Worm (Caenorhabditis elegans) whole organism, late embryonic: ENCODE measurements around the gene emb-27.

Source experiments
- C08G9.2 ChIP-seq: sonication (generic microtip); optimal IDR thresholded peaks from 2 replicates; lab custom pipeline; 2016; ENCODE audit warnings: mild to moderate bottlenecking, missing genetic modification characterization, moderate library complexity, missing compliant biosample characterization
- F13H6.1 ChIP-seq: sonication (generic microtip); optimal IDR thresholded peaks from 2 replicates; lab custom pipeline; 2016; ENCODE audit warnings: missing genetic modification characterization, missing compliant biosample characterization
- K09A11.1 ChIP-seq: sonication (generic microtip); optimal IDR thresholded peaks from 2 replicates; lab custom pipeline; 2017; ENCODE audit warnings: antibody characterized with exemption, mild to moderate bottlenecking, missing genetic modification characterization, missing compliant biosample characterization; ENCODE audit not compliant: insufficient read depth
- Y22D7AL.16 ChIP-seq: sonication (generic microtip); optimal IDR thresholded peaks from 2 replicates; lab custom pipeline; 2016; ENCODE audit warnings: missing genetic modification characterization, missing compliant biosample characterization
- ceh-14 ChIP-seq: sonication (generic microtip); optimal IDR thresholded peaks from 2 replicates; lab custom pipeline; 2016; ENCODE audit warnings: missing genotype, missing genetic modification characterization, missing compliant biosample characterization
- ceh-18 ChIP-seq: sonication (generic microtip); optimal IDR thresholded peaks from 2 replicates; lab custom pipeline; 2016; ENCODE audit warnings: missing genetic modification characterization, missing compliant biosample characterization
- ceh-19 ChIP-seq: fragments of 200-800 bp; sonication (Bioruptor generic); optimal IDR thresholded peaks from 2 replicates; lab custom pipeline; 2018; ENCODE audit warnings: mild to moderate bottlenecking, missing genetic modification characterization, missing compliant biosample characterization
- ceh-22 ChIP-seq: sonication (generic microtip); optimal IDR thresholded peaks from 2 replicates; lab custom pipeline; 2017; ENCODE audit warnings: missing biosample characterization, missing genetic modification characterization
- ceh-31 ChIP-seq: sonication (generic microtip); optimal IDR thresholded peaks from 2 replicates; lab custom pipeline; 2016; ENCODE audit warnings: missing genetic modification characterization, missing compliant biosample characterization
- ceh-34 ChIP-seq: sonication (generic microtip); optimal IDR thresholded peaks from 2 replicates; lab custom pipeline; 2016; ENCODE audit warnings: mild to moderate bottlenecking, missing genetic modification characterization, missing compliant biosample characterization
- ceh-45 ChIP-seq: fragments of 200-800 bp; sonication (Bioruptor generic); IDR thresholded peaks from 2 replicates; pipeline ENCODE4 v1.3.6; 2022; ENCODE audit warnings: missing genetic modification reagents, missing genetic modification characterization, missing compliant biosample characterization
- ceh-48 ChIP-seq: sonication (generic microtip); optimal IDR thresholded peaks from 2 replicates; lab custom pipeline; 2016; ENCODE audit warnings: missing genetic modification characterization, inconsistent platforms, missing compliant biosample characterization
- ceh-6 ChIP-seq: fragments of 200-800 bp; sonication (Bioruptor generic); optimal IDR thresholded peaks from 2 replicates; lab custom pipeline; 2018; ENCODE audit warnings: mild to moderate bottlenecking, missing genetic modification characterization, missing compliant biosample characterization
- che-1 ChIP-seq: sonication (generic microtip); optimal IDR thresholded peaks from 2 replicates; lab custom pipeline; 2016; ENCODE audit warnings: mild to moderate bottlenecking, missing genetic modification characterization, missing compliant biosample characterization
- dmd-4 ChIP-seq: sonication (generic microtip); optimal IDR thresholded peaks from 2 replicates; lab custom pipeline; 2016; ENCODE audit warnings: borderline replicate concordance, missing genetic modification characterization, missing compliant biosample characterization
- dve-1 ChIP-seq: sonication (generic microtip); optimal IDR thresholded peaks from 2 replicates; lab custom pipeline; 2017; ENCODE audit warnings: antibody characterized with exemption, mild to moderate bottlenecking, missing genetic modification characterization, missing compliant biosample characterization
- elt-2 ChIP-seq: sonication (generic microtip); optimal IDR thresholded peaks from 2 replicates; lab custom pipeline; 2016; ENCODE audit warnings: missing genetic modification reagents, missing genetic modification characterization, missing compliant biosample characterization
- elt-4 ChIP-seq: sonication (generic microtip); optimal IDR thresholded peaks from 2 replicates; lab custom pipeline; 2016; ENCODE audit warnings: missing genetic modification characterization, missing compliant biosample characterization
- ets-4 ChIP-seq: sonication (generic microtip); optimal IDR thresholded peaks from 2 replicates; lab custom pipeline; 2016; ENCODE audit warnings: missing genetic modification characterization, missing compliant biosample characterization
- fax-1 ChIP-seq: sonication (generic microtip); optimal IDR thresholded peaks from 2 replicates; lab custom pipeline; 2016; ENCODE audit warnings: missing genotype, missing genetic modification characterization, missing compliant biosample characterization
- hlh-13 ChIP-seq: fragments of 200-800 bp; sonication (Bioruptor generic); optimal IDR thresholded peaks from 2 replicates; lab custom pipeline; 2018; ENCODE audit warnings: mild to moderate bottlenecking, missing genetic modification characterization, missing compliant biosample characterization
- hlh-15 ChIP-seq: sonication (generic microtip); optimal IDR thresholded peaks from 2 replicates; lab custom pipeline; 2016; ENCODE audit warnings: missing genetic modification characterization, missing compliant biosample characterization
- hlh-30 ChIP-seq: sonication (generic microtip); optimal IDR thresholded peaks from 2 replicates; lab custom pipeline; 2017; ENCODE audit warnings: antibody characterized with exemption, missing genetic modification characterization, missing compliant biosample characterization; ENCODE audit not compliant: insufficient read depth
- hlh-6 ChIP-seq: sonication (generic microtip); optimal IDR thresholded peaks from 2 replicates; lab custom pipeline; 2016; ENCODE audit warnings: missing genotype, missing genetic modification characterization, missing compliant biosample characterization
- hlh-8 ChIP-seq: sonication (generic microtip); optimal IDR thresholded peaks from 2 replicates; lab custom pipeline; 2016; ENCODE audit warnings: missing genotype, missing genetic modification characterization, missing compliant biosample characterization
- mec-3 ChIP-seq: sonication (generic microtip); optimal IDR thresholded peaks from 2 replicates; lab custom pipeline; 2016; ENCODE audit warnings: borderline replicate concordance, missing genetic modification characterization, missing compliant biosample characterization
- nfya-1 ChIP-seq: sonication (generic microtip); optimal IDR thresholded peaks from 2 replicates; lab custom pipeline; 2017; ENCODE audit warnings: missing genetic modification characterization, mild to moderate bottlenecking, missing compliant biosample characterization, antibody characterized with exemption, moderate library complexity
- nhr-11 ChIP-seq: fragments of 150-350 bp; optimal IDR thresholded peaks from 2 replicates; lab custom pipeline; 2014; ENCODE audit warnings: missing biosample characterization, missing genetic modification characterization
- odd-2 ChIP-seq: sonication (generic microtip); optimal IDR thresholded peaks from 2 replicates; lab custom pipeline; 2017; ENCODE audit warnings: antibody characterized with exemption, mild to moderate bottlenecking, missing genetic modification characterization, missing compliant biosample characterization
- pax-1 ChIP-seq: fragments of 150-350 bp; optimal IDR thresholded peaks from 2 replicates; lab custom pipeline; 2014; ENCODE audit warnings: missing biosample characterization, missing genetic modification characterization
- pha-4 ChIP-seq: fragments of 150-350 bp; optimal IDR thresholded peaks from 2 replicates; lab custom pipeline; 2018; ENCODE audit warnings: missing biosample characterization, missing genetic modification reagents, missing genetic modification characterization
- pqm-1 ChIP-seq: sonication (generic microtip); optimal IDR thresholded peaks from 2 replicates; lab custom pipeline; 2016; ENCODE audit warnings: missing genetic modification characterization, missing compliant biosample characterization
- ref-2 ChIP-seq: sonication (generic microtip); optimal IDR thresholded peaks from 2 replicates; lab custom pipeline; 2016; ENCODE audit warnings: missing genetic modification characterization, missing compliant biosample characterization
- rnt-1 ChIP-seq: sonication (generic microtip); optimal IDR thresholded peaks from 2 replicates; lab custom pipeline; 2016; ENCODE audit warnings: missing genetic modification characterization, missing compliant biosample characterization
- sox-2 ChIP-seq: fragments of 200-800 bp; sonication (Bioruptor generic); IDR thresholded peaks from 2 replicates; pipeline ENCODE4 v1.3.6; 2022; ENCODE audit warnings: missing genetic modification reagents, missing genetic modification characterization, missing compliant biosample characterization
- sox-4 ChIP-seq: sonication (generic microtip); optimal IDR thresholded peaks from 2 replicates; lab custom pipeline; 2017; ENCODE audit warnings: mild to moderate bottlenecking, missing genetic modification characterization, inconsistent platforms, missing compliant biosample characterization
- syd-9 ChIP-seq: sonication (generic microtip); optimal IDR thresholded peaks from 2 replicates; lab custom pipeline; 2016; ENCODE audit warnings: mild to moderate bottlenecking, missing genetic modification characterization, moderate library complexity, missing compliant biosample characterization
- tbx-2 ChIP-seq: sonication (generic microtip); optimal IDR thresholded peaks from 2 replicates; lab custom pipeline; 2016; ENCODE audit warnings: missing genetic modification characterization, missing compliant biosample characterization
- tbx-7 ChIP-seq: sonication (generic microtip); optimal IDR thresholded peaks from 2 replicates; lab custom pipeline; 2016; ENCODE audit warnings: missing genotype, missing genetic modification characterization, missing compliant biosample characterization
- unc-3 ChIP-seq, 2 experiments: fragments of 200-800 bp in 1 of 2; sonication (Bioruptor generic) in 1 of 2; sonication (generic microtip) in 1 of 2; conservative IDR thresholded peaks in 1 of 2; optimal IDR thresholded peaks in 1 of 2; 2 replicates each; pipeline versions ENCODE4 v1.3.6 to Lab custom; 2016 to 2022; ENCODE audit warnings: missing compliant biosample characterization in 2 of 2, missing genetic modification characterization in 2 of 2, missing genetic modification reagents in 1 of 2
- unc-42 ChIP-seq: sonication (generic microtip); optimal IDR thresholded peaks from 2 replicates; lab custom pipeline; 2016; ENCODE audit warnings: missing genotype, missing genetic modification characterization, missing compliant biosample characterization
- unc-55 ChIP-seq: sonication (generic microtip); optimal IDR thresholded peaks from 2 replicates; lab custom pipeline; 2017; ENCODE audit warnings: missing biosample characterization, missing genetic modification reagents, missing genetic modification characterization
- unc-86 ChIP-seq: sonication (generic microtip); optimal IDR thresholded peaks from 2 replicates; lab custom pipeline; 2016; ENCODE audit warnings: missing genetic modification characterization, missing compliant biosample characterization

The emb-27 gene

ce11 chrII:8190455-8190854 is 28.5 kb upstream of the emb-27 start, which contains the start of gene T05C12.8:
Gene T05C12.8, minus strand, starts transcription at chrII:8190555.
- TF ChIP-seq ceh-48: no peak
- no peak for TF ChIP-seq ceh-22 (tag; lab: Kevin White, UChicago)
- TF ChIP-seq hlh-15 (tag; lab: Kevin White, UChicago): no peak
- TF ChIP-seq unc-42 (tag; lab: Kevin White, UChicago): no peak
- no peak for TF ChIP-seq hlh-30 (tag; lab: Kevin White, UChicago)
- no peak for TF ChIP-seq mec-3
- no peak for TF ChIP-seq C08G9.2 (tag; lab: Kevin White, UChicago)
- no peak for TF ChIP-seq tbx-7

- TF ChIP-seq ref-2: no peak
- no peak for TF ChIP-seq ceh-19 (GFP tag; lab: Kevin White, UChicago)
- no peak for TF ChIP-seq sox-4 (tag; lab: Kevin White, UChicago)
- TF ChIP-seq C08G9.2 (tag; lab: Kevin White, UChicago): no peak
- TF ChIP-seq tbx-2: no peak
- no peak for TF ChIP-seq pqm-1 (tag; lab: Kevin White, UChicago)
- no peak for TF ChIP-seq unc-86 (tag; lab: Kevin White, UChicago)
- TF ChIP-seq ets-4 (tag; lab: Kevin White, UChicago): no peak
- no peak for TF ChIP-seq elt-4 (tag; lab: Kevin White, UChicago)
- TF ChIP-seq hlh-13 (GFP tag; lab: Kevin White, UChicago): no peak
- no peak for TF ChIP-seq sox-2 (GFP tag; lab: Robert Waterston, UW)
- no peak for TF ChIP-seq hlh-15 (tag; lab: Kevin White, UChicago)
- no peak for TF ChIP-seq unc-3 (GFP tag; conservative IDR thresholded peaks at IDR 0.05; lab: Robert Waterston, UW)
- TF ChIP-seq unc-3 (tag; optimal IDR thresholded peaks at IDR 0.05; lab: Kevin White, UChicago): no peak
- TF ChIP-seq syd-9 (tag; lab: Kevin White, UChicago): no peak
- no peak for TF ChIP-seq nhr-11 (tag; lab: Kevin White, UChicago)
- TF ChIP-seq ceh-45 (GFP tag; lab: Robert Waterston, UW): no peak
- no peak for TF ChIP-seq pha-4 (tag; lab: Kevin White, UChicago)
- TF ChIP-seq che-1: no peak
These were observed 25.5 kb upstream of the emb-27 start for ce11 chrII:8187516-8187915.

- TF ChIP-seq ets-4 (tag; lab: Kevin White, UChicago) (peak; percentile 12), ref-2 (peak; percentile 70), ceh-19 (GFP tag; lab: Kevin White, UChicago) (peak; percentile 35), dve-1 (tag; lab: Kevin White, UChicago) (peak; percentile 33), unc-42 (tag; lab: Kevin White, UChicago) (peak; percentile 84), ceh-31 (peak; percentile 68), unc-55 (GFP tag; lab: Kevin White, UChicago) (peak; percentile 86), pax-1 (tag; lab: Kevin White, UChicago) (peak; percentile 82), fax-1 (tag; lab: Kevin White, UChicago) (peak; percentile 31), hlh-6 (tag; lab: Kevin White, UChicago) (no peak), ceh-45 (GFP tag; lab: Robert Waterston, UW) (no peak), dmd-4 (no peak), odd-2 (tag; lab: Kevin White, UChicago) (no peak), K09A11.1 (tag; lab: Kevin White, UChicago) (peak; percentile 0), F13H6.1 (tag; lab: Kevin White, UChicago) (peak; percentile 5), ceh-6 (GFP tag; lab: Kevin White, UChicago) (no peak), tbx-2 (peak; percentile 69), rnt-1 (tag; lab: Kevin White, UChicago) (peak; percentile 69), tbx-7 (no peak), ceh-48 (peak; percentile 24), unc-86 (tag; lab: Kevin White, UChicago) (peak; percentile 66), C08G9.2 (tag; lab: Kevin White, UChicago) (no peak), ceh-18 (tag; lab: Kevin White, UChicago) (peak; percentile 92), elt-2 (tag; lab: Kevin White, UChicago) (peak; percentile 59), hlh-30 (tag; lab: Kevin White, UChicago) (peak; percentile 2), Y22D7AL.16 (tag; lab: Kevin White, UChicago) (peak; percentile 28), hlh-8 (tag; lab: Kevin White, UChicago) (peak; percentile 60), nfya-1 (peak; percentile 94), ceh-34 (tag; lab: Kevin White, UChicago) (peak; percentile 69), ceh-14 (tag; lab: Kevin White, UChicago) (peak; percentile 80)
These were observed 23.1 kb upstream of the emb-27 start, which contains the start of the genes mig-5 and cct-1 for ce11 chrII:8185016-8185493. Gene mig-5, minus strand, starts transcription at chrII:8185023. Gene cct-1, plus strand, starts transcription at chrII:8185443.
